Worm (Caenorhabditis elegans) whole organism, early embryonic: ENCODE results near the gene ncap-1.

Source experiments
- B0310.2 ChIP-seq: sonication (generic microtip); optimal IDR thresholded peaks from 2 replicates; lab custom pipeline; 2016; ENCODE audit warnings: mild to moderate bottlenecking, missing genetic modification characterization, missing compliant biosample characterization
- F13C5.2 ChIP-seq: sonication (generic microtip); optimal IDR thresholded peaks from 2 replicates; lab custom pipeline; 2017; ENCODE audit warnings: mild to moderate bottlenecking, missing genetic modification characterization, inconsistent platforms, missing compliant biosample characterization
- aly-1 ChIP-seq: sonication (generic microtip); optimal IDR thresholded peaks from 2 replicates; lab custom pipeline; 2016; ENCODE audit warnings: missing genetic modification characterization, missing compliant biosample characterization
- ama-1 ChIP-seq: fragments of 150-350 bp; optimal IDR thresholded peaks from 2 replicates; lab custom pipeline; 2014
- ceh-13 ChIP-seq: fragments of 200-800 bp; sonication (Bioruptor generic); optimal IDR thresholded peaks from 2 replicates; lab custom pipeline; 2018; ENCODE audit warnings: mild to moderate bottlenecking, missing genetic modification characterization, missing compliant biosample characterization
- ceh-36 ChIP-seq: sonication (generic microtip); optimal IDR thresholded peaks from 2 replicates; lab custom pipeline; 2016; ENCODE audit warnings: missing genetic modification characterization, inconsistent platforms, missing compliant biosample characterization
- ets-7 ChIP-seq: sonication (generic microtip); optimal IDR thresholded peaks from 2 replicates; lab custom pipeline; 2016; ENCODE audit warnings: missing genotype, missing genetic modification characterization, missing compliant biosample characterization
- flt-1 ChIP-seq: fragments of 200-800 bp; sonication (Bioruptor generic); IDR thresholded peaks from 2 replicates; pipeline ENCODE4 v1.3.6; 2022; ENCODE audit warnings: missing genetic modification characterization, missing compliant biosample characterization
- hmbx-1 ChIP-seq: sonication (generic microtip); optimal IDR thresholded peaks from 2 replicates; lab custom pipeline; 2016; ENCODE audit warnings: mild to moderate bottlenecking, missing genetic modification characterization, missing compliant biosample characterization
- hmg-4 ChIP-seq: fragments of 200-800 bp; sonication (Bioruptor generic); optimal IDR thresholded peaks from 2 replicates; lab custom pipeline; 2018; ENCODE audit warnings: mild to moderate bottlenecking, missing genetic modification characterization, missing compliant biosample characterization
- hnd-1 ChIP-seq: sonication (generic microtip); optimal IDR thresholded peaks from 2 replicates; lab custom pipeline; 2016; ENCODE audit warnings: missing genetic modification characterization, missing compliant biosample characterization
- pes-1 ChIP-seq: fragments of 200-800 bp; sonication (Bioruptor generic); IDR thresholded peaks from 2 replicates; pipeline ENCODE4 v1.3.6; 2022; ENCODE audit warnings: missing genetic modification reagents, missing genetic modification characterization, missing compliant biosample characterization
- scrt-1 ChIP-seq: fragments of 200-800 bp; sonication (Bioruptor generic); IDR thresholded peaks from 2 replicates; pipeline ENCODE4 v1.3.6; 2022; ENCODE audit warnings: missing genetic modification characterization, missing compliant biosample characterization
- sea-1 ChIP-seq: fragments of 200-800 bp; sonication (Bioruptor generic); conservative IDR thresholded peaks from 2 replicates; pipeline ENCODE4 v1.3.6; 2022; ENCODE audit warnings: missing genetic modification characterization, missing compliant biosample characterization
- tbx-11 ChIP-seq: fragments of 200-800 bp; sonication (Bioruptor generic); IDR thresholded peaks from 2 replicates; pipeline ENCODE4 v1.3.6; 2022; ENCODE audit warnings: missing genetic modification characterization, missing compliant biosample characterization
- tbx-37 ChIP-seq: fragments of 200-800 bp; sonication (Bioruptor generic); conservative IDR thresholded peaks from 2 replicates; pipeline ENCODE4 v1.3.6; 2022; ENCODE audit warnings: missing genetic modification reagents, missing genetic modification characterization, missing compliant biosample characterization
- tra-4 ChIP-seq: sonication (generic microtip); optimal IDR thresholded peaks from 2 replicates; lab custom pipeline; 2017; ENCODE audit warnings: missing genetic modification characterization, missing compliant biosample characterization

ncap-1 gene

ce11 chrII:2874801-2875200 lies 44.3 kb downstream of the ncap-1 start, which contains the start of gene Y110A2AL.1:
Y110A2AL.1 (plus strand) TSS chrII:2875101.
- TF ChIP-seq hnd-1 (tag; lab: Kevin White, UChicago) (no peak), ceh-13 (GFP tag; lab: Kevin White, UChicago) (no peak), pes-1 (no peak), flt-1 (GFP tag; lab: Robert Waterston, UW) (no peak), aly-1 (tag; lab: Kevin White, UChicago) (no peak), B0310.2 (tag; lab: Kevin White, UChicago) (no peak), hmbx-1 (tag; lab: Kevin White, UChicago) (no peak), scrt-1 (GFP tag; lab: Robert Waterston, UW) (no peak), ama-1 (lab: Kevin White, UChicago) (no peak), ets-7 (tag; lab: Kevin White, UChicago) (no peak)

- TF ChIP-seq ceh-13 (GFP tag; lab: Kevin White, UChicago) = no peak
- no peak for TF ChIP-seq ets-7 (tag; lab: Kevin White, UChicago)
- no peak for TF ChIP-seq ama-1 (lab: Kevin White, UChicago)
- no peak for TF ChIP-seq F13C5.2 (tag; lab: Kevin White, UChicago)
- TF ChIP-seq pes-1 = no peak
- no peak for TF ChIP-seq ceh-36 (tag; lab: Kevin White, UChicago)
- TF ChIP-seq B0310.2 (tag; lab: Kevin White, UChicago) = no peak
- TF ChIP-seq tbx-11 (GFP tag; lab: Robert Waterston, UW) = no peak
- no peak for TF ChIP-seq flt-1 (GFP tag; lab: Robert Waterston, UW)
- TF ChIP-seq hnd-1 (tag; lab: Kevin White, UChicago) = no peak
Observed at ce11 chrII:2871816-2872215, 47.3 kb downstream of the ncap-1 start, which contains the start of gene Y110A2AL.10. Y110A2AL.10 (minus strand) TSS chrII:2871916.

- TF ChIP-seq tbx-11 (GFP tag; lab: Robert Waterston, UW) (no peak), tbx-37 (GFP tag; lab: Robert Waterston, UW) (no peak), pes-1 (no peak), F13C5.2 (tag; lab: Kevin White, UChicago) (no peak), hmg-4 (GFP tag; lab: Kevin White, UChicago) (no peak), aly-1 (tag; lab: Kevin White, UChicago) (no peak)
Observed at ce11 chrII:2867701-2868100, 51.4 kb downstream of the ncap-1 start, which contains the start of gene Y110A2AL.2. Y110A2AL.2 (plus strand) TSS chrII:2868001.

- no peak for TF ChIP-seq tbx-11 (GFP tag; lab: Robert Waterston, UW)
- no peak for TF ChIP-seq flt-1 (GFP tag; lab: Robert Waterston, UW)
- TF ChIP-seq tbx-37 (GFP tag; lab: Robert Waterston, UW) = no peak
- TF ChIP-seq ceh-36 (tag; lab: Kevin White, UChicago) = no peak
- no peak for TF ChIP-seq scrt-1 (GFP tag; lab: Robert Waterston, UW)
- TF ChIP-seq hnd-1 (tag; lab: Kevin White, UChicago) = no peak
- TF ChIP-seq ets-7 (tag; lab: Kevin White, UChicago) = no peak
- TF ChIP-seq pes-1 = no peak
- no peak for TF ChIP-seq aly-1 (tag; lab: Kevin White, UChicago)
- TF ChIP-seq hmbx-1 (tag; lab: Kevin White, UChicago) = no peak
- TF ChIP-seq sea-1 = no peak
Observed at ce11 chrII:2866541-2867124, 52.5 kb downstream of the ncap-1 start, which contains the start of the genes Y110A2AL.9 and Y110A2AL.3. Y110A2AL.9 (minus strand) TSS chrII:2866641. Y110A2AL.3 (plus strand) TSS chrII:2867074.

ce11 chrII:2865355-2865754 lies 53.8 kb downstream of the ncap-1 start:
- TF ChIP-seq ama-1 (lab: Kevin White, UChicago) (no peak), tbx-11 (GFP tag; lab: Robert Waterston, UW) (no peak), ceh-13 (GFP tag; lab: Kevin White, UChicago) (no peak), F13C5.2 (tag; lab: Kevin White, UChicago) (no peak), hmbx-1 (tag; lab: Kevin White, UChicago) (no peak), aly-1 (tag; lab: Kevin White, UChicago) (no peak), pes-1 (no peak), scrt-1 (GFP tag; lab: Robert Waterston, UW) (no peak), flt-1 (GFP tag; lab: Robert Waterston, UW) (no peak), hmg-4 (GFP tag; lab: Kevin White, UChicago) (no peak), ceh-36 (tag; lab: Kevin White, UChicago) (no peak), hnd-1 (tag; lab: Kevin White, UChicago) (no peak), ets-7 (tag; lab: Kevin White, UChicago) (no peak), B0310.2 (tag; lab: Kevin White, UChicago) (no peak), sea-1 (no peak), tra-4 (tag; lab: Kevin White, UChicago) (no peak)

ce11 chrII:2864229-2864628 lies 54.9 kb downstream of the ncap-1 start, which contains the start of gene Y110A2AL.5:
Y110A2AL.5 (plus strand) TSS chrII:2864529.
- TF ChIP-seq tbx-37 (GFP tag; lab: Robert Waterston, UW) (no peak), sea-1 (no peak), ceh-13 (GFP tag; lab: Kevin White, UChicago) (no peak), hnd-1 (tag; lab: Kevin White, UChicago) (no peak), aly-1 (tag; lab: Kevin White, UChicago) (no peak), hmg-4 (GFP tag; lab: Kevin White, UChicago) (no peak), ceh-36 (tag; lab: Kevin White, UChicago) (no peak)
